Worm (Caenorhabditis elegans) whole organism, L4 larva: ENCODE data around the gene B0250.7.

Experiments used
- D1046.2 ChIP-seq: fragments of 200-800 bp; sonication (Bioruptor generic); IDR thresholded peaks from 2 replicates; pipeline ENCODE4 v1.3.6; 2022; ENCODE audit warnings: missing genetic modification characterization, missing compliant biosample characterization
- F10B5.3 ChIP-seq: sonication (generic microtip); optimal IDR thresholded peaks from 2 replicates; lab custom pipeline; 2016; ENCODE audit warnings: mild to moderate bottlenecking, missing genetic modification characterization, missing compliant biosample characterization
- F26F4.8 ChIP-seq: fragments of 200-800 bp; sonication (Bioruptor generic); conservative IDR thresholded peaks from 2 replicates; pipeline ENCODE4 v1.3.6; 2022; ENCODE audit warnings: missing genetic modification characterization, missing compliant biosample characterization
- F44E2.7 ChIP-seq: fragments of 200-800 bp; sonication (Bioruptor generic); IDR thresholded peaks from 2 replicates; pipeline ENCODE4 v2.1.2; 2022; ENCODE audit warnings: missing genetic modification characterization, missing compliant biosample characterization
- Y48G9A.11 ChIP-seq: fragments of 200-800 bp; sonication (Bioruptor generic); IDR thresholded peaks from 2 replicates; pipeline ENCODE4 v1.3.6; 2022; ENCODE audit warnings: missing genetic modification reagents, missing genetic modification characterization, missing compliant biosample characterization
- aha-1 ChIP-seq: fragments of 150-350 bp; peaks from one replicate; lab custom pipeline; 2014; ENCODE audit warnings: missing biosample characterization, missing genetic modification characterization
- arid-1 ChIP-seq: fragments of 200-800 bp; sonication (Bioruptor generic); conservative IDR thresholded peaks from 2 replicates; pipeline ENCODE4 v1.3.6; 2022; ENCODE audit warnings: missing genetic modification reagents, missing genetic modification characterization, missing compliant biosample characterization
- ceh-28 ChIP-seq: fragments of 150-350 bp; optimal IDR thresholded peaks from 2 replicates; lab custom pipeline; 2014; ENCODE audit warnings: missing biosample characterization, missing genetic modification reagents, missing genetic modification characterization
- ceh-32 ChIP-seq: sonication (generic microtip); optimal IDR thresholded peaks from 2 replicates; lab custom pipeline; 2016; ENCODE audit warnings: mild to moderate bottlenecking, missing genetic modification characterization, missing compliant biosample characterization; ENCODE audit not compliant: poor library complexity
- ceh-82 ChIP-seq: sonication (generic microtip); optimal IDR thresholded peaks from 2 replicates; lab custom pipeline; 2017; ENCODE audit warnings: missing biosample characterization, missing genetic modification characterization
- cey-2 ChIP-seq: sonication (generic microtip); optimal IDR thresholded peaks from 3 replicates; lab custom pipeline; 2017; ENCODE audit warnings: missing genetic modification characterization, mild to moderate bottlenecking, missing compliant biosample characterization, antibody characterized with exemption, borderline replicate concordance; ENCODE audit not compliant: insufficient read depth
- daf-16 ChIP-seq, 3 experiments: sonication (generic microtip); optimal IDR thresholded peaks; 2 replicates each; lab custom pipeline; 2016 to 2017; ENCODE audit warnings: missing genetic modification characterization in 3 of 3, missing genetic modification reagents in 3 of 3, mild to moderate bottlenecking in 2 of 3, missing compliant biosample characterization in 2 of 3, missing biosample characterization in 1 of 3, moderate library complexity in 1 of 3
- daf-8 ChIP-seq: fragments of 200-800 bp; sonication (Bioruptor generic); IDR thresholded peaks from 2 replicates; pipeline ENCODE4 v1.3.6; 2022; ENCODE audit warnings: missing genetic modification characterization, missing compliant biosample characterization
- dmd-6 ChIP-seq: fragments of 200-800 bp; sonication (Bioruptor generic); IDR thresholded peaks from 2 replicates; pipeline ENCODE4 v1.3.6; 2022; ENCODE audit warnings: missing genetic modification reagents, missing genetic modification characterization, missing compliant biosample characterization
- dmd-9 ChIP-seq: fragments of 200-800 bp; sonication (Bioruptor generic); IDR thresholded peaks from 2 replicates; pipeline ENCODE4 v1.3.6; 2022; ENCODE audit warnings: missing genetic modification reagents, missing genetic modification characterization, missing compliant biosample characterization
- dpl-1 ChIP-seq: fragments of 150-350 bp; optimal IDR thresholded peaks from 2 replicates; lab custom pipeline; 2014; ENCODE audit warnings: missing biosample characterization, missing genetic modification reagents, missing genetic modification characterization
- egl-43 ChIP-seq: fragments of 200-800 bp; sonication (Bioruptor generic); IDR thresholded peaks from 2 replicates; pipeline ENCODE4 v1.3.6; 2022; ENCODE audit warnings: missing genetic modification reagents, missing genetic modification characterization, missing compliant biosample characterization
- fkh-10 ChIP-seq: fragments of 150-350 bp; optimal IDR thresholded peaks from 2 replicates; lab custom pipeline; 2014; ENCODE audit warnings: missing biosample characterization, missing genetic modification reagents, missing genetic modification characterization
- hlh-30 ChIP-seq: sonication (generic microtip); optimal IDR thresholded peaks from 2 replicates; lab custom pipeline; 2017; ENCODE audit warnings: antibody characterized with exemption, mild to moderate bottlenecking, missing genetic modification characterization, missing compliant biosample characterization; ENCODE audit not compliant: insufficient read depth
- lim-7 ChIP-seq: fragments of 200-800 bp; sonication (Bioruptor generic); IDR thresholded peaks from 2 replicates; pipeline ENCODE4 v1.3.6; 2022; ENCODE audit warnings: missing genetic modification characterization, missing compliant biosample characterization
- madf-5 ChIP-seq, 2 experiments: fragments of 200-800 bp; sonication (Bioruptor generic); IDR thresholded peaks; 2 replicates each; pipeline ENCODE4 v1.3.6; 2022; ENCODE audit warnings: missing compliant biosample characterization in 2 of 2, missing genetic modification characterization in 2 of 2
- nhr-102 ChIP-seq: sonication (generic microtip); optimal IDR thresholded peaks from 2 replicates; lab custom pipeline; 2016; ENCODE audit warnings: mild to moderate bottlenecking, missing genetic modification characterization, moderate library complexity, missing compliant biosample characterization
- nhr-11 ChIP-seq: fragments of 150-350 bp; optimal IDR thresholded peaks from 2 replicates; lab custom pipeline; 2014; ENCODE audit warnings: missing biosample characterization, missing genetic modification characterization
- nhr-48 ChIP-seq: sonication (generic microtip); optimal IDR thresholded peaks from 2 replicates; lab custom pipeline; 2016; ENCODE audit warnings: mild to moderate bottlenecking, missing genetic modification characterization, missing compliant biosample characterization
- nhr-76 ChIP-seq: fragments of 150-350 bp; optimal IDR thresholded peaks from 2 replicates; lab custom pipeline; 2014; ENCODE audit warnings: missing biosample characterization, missing genetic modification characterization
- pqm-1 ChIP-seq: sonication (generic microtip); optimal IDR thresholded peaks from 2 replicates; lab custom pipeline; 2017; ENCODE audit warnings: missing biosample characterization, missing genetic modification characterization
- rbr-2 ChIP-seq: sonication (generic microtip); optimal IDR thresholded peaks from 2 replicates; lab custom pipeline; 2016; ENCODE audit warnings: missing genotype, missing genetic modification characterization, missing compliant biosample characterization
- saeg-2 ChIP-seq: fragments of 200-800 bp; sonication (Bioruptor generic); IDR thresholded peaks from 2 replicates; pipeline ENCODE4 v1.3.6; 2022; ENCODE audit warnings: missing genetic modification reagents, missing genetic modification characterization, missing compliant biosample characterization
- set-16 ChIP-seq: fragments of 200-800 bp; sonication (Bioruptor generic); IDR thresholded peaks from 2 replicates; pipeline ENCODE4 v1.3.6; 2022; ENCODE audit warnings: missing genetic modification reagents, missing genetic modification characterization, missing compliant biosample characterization
- spr-1 ChIP-seq: sonication (generic microtip); optimal IDR thresholded peaks from 2 replicates; lab custom pipeline; 2016; ENCODE audit warnings: mild to moderate bottlenecking, missing genetic modification characterization, missing compliant biosample characterization
- spr-3 ChIP-seq: fragments of 200-800 bp; sonication (Bioruptor generic); optimal IDR thresholded peaks from 2 replicates; lab custom pipeline; 2018; ENCODE audit warnings: mild to moderate bottlenecking, missing genetic modification characterization, missing compliant biosample characterization
- unc-39 ChIP-seq: sonication (generic microtip); optimal IDR thresholded peaks from 2 replicates; lab custom pipeline; 2017; ENCODE audit warnings: missing biosample characterization, missing genetic modification characterization
- vab-7 ChIP-seq: fragments of 200-800 bp; sonication (Bioruptor generic); IDR thresholded peaks from 2 replicates; pipeline ENCODE4 v1.3.6; 2022; ENCODE audit warnings: missing genetic modification reagents, missing genetic modification characterization, missing compliant biosample characterization
- zag-1 ChIP-seq: fragments of 150-350 bp; optimal IDR thresholded peaks from 2 replicates; lab custom pipeline; 2014; ENCODE audit warnings: missing biosample characterization, missing genetic modification characterization
- zip-2 ChIP-seq: fragments of 150-350 bp; optimal IDR thresholded peaks from 2 replicates; lab custom pipeline; 2014; ENCODE audit warnings: missing biosample characterization, missing genetic modification characterization

Gene B0250.7

DNA sequence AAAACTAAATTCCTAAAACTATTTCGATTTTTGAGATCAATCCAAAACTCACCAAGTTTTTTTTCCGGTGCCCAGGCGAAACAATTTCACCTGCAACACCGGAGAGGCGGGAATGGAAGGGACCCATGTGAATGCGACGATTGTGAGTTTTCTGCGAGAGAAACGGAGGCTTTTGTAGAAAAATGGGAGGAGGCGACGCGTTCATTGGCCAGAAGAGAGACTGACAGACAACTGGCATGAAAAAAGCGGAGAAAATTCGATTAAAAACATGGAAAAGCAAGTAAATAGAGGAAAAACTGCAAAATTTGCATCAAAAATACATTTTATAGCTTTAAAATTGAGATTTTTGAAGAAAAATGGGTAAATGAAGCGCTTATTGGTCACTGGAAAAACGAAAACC, at the start of gene B0250.7:
Gene B0250.7 (minus strand): TSS at position 232 of the 400 bp plus-strand sequence.
- TF ChIP-seq nhr-48 (tag; lab: Kevin White, UChicago) = no peak
- TF ChIP-seq spr-3 (GFP tag; lab: Kevin White, UChicago) = no peak
- no peak for TF ChIP-seq saeg-2 (GFP tag; lab: Robert Waterston, UW)
- no peak for TF ChIP-seq ceh-82
- TF ChIP-seq hlh-30 = no peak
- no peak for TF ChIP-seq lim-7 (GFP tag; lab: Robert Waterston, UW)
- TF ChIP-seq D1046.2 (GFP tag; lab: Robert Waterston, UW) = no peak
- TF ChIP-seq arid-1 (GFP tag; lab: Robert Waterston, UW) = no peak
- TF ChIP-seq spr-1 (tag; lab: Kevin White, UChicago) = no peak
- TF ChIP-seq dpl-1 (GFP tag; lab: Kevin White, UChicago) = no peak
- no peak for TF ChIP-seq cey-2
- no peak for TF ChIP-seq nhr-76 (tag; lab: Kevin White, UChicago)
- no peak for TF ChIP-seq nhr-11 (tag; lab: Kevin White, UChicago)
- TF ChIP-seq unc-39 = no peak
- TF ChIP-seq aha-1 (tag; lab: Kevin White, UChicago) = no peak
- TF ChIP-seq ceh-28 = no peak
- TF ChIP-seq dmd-6 = no peak

ce11 chrV:20522219-20522618, 46.4 kb upstream of the B0250.7 start, which contains the start of the genes Y38H6C.9 and fbxa-150:
Y38H6C.9 (minus strand) TSS chrV:20522270.
fbxa-150 (plus strand) TSS chrV:20522598.
- no peak for TF ChIP-seq madf-5 (GFP tag; IDR thresholded peaks at IDR 0.05; lab: Robert Waterston, UW)
- TF ChIP-seq fkh-10 (GFP tag; lab: Kevin White, UChicago) = peak; percentile 26
- no peak for TF ChIP-seq hlh-30
- no peak for TF ChIP-seq rbr-2
- no peak for TF ChIP-seq daf-8 (GFP tag; lab: Robert Waterston, UW)
- TF ChIP-seq F10B5.3 (tag; lab: Kevin White, UChicago) = no peak
- no peak for TF ChIP-seq dmd-6
- TF ChIP-seq nhr-102 (tag; lab: Kevin White, UChicago) = no peak
- TF ChIP-seq ceh-32 (tag; lab: Kevin White, UChicago) = no peak
- TF ChIP-seq F26F4.8 (GFP tag; lab: Robert Waterston, UW) = no peak
- TF ChIP-seq arid-1 (GFP tag; lab: Robert Waterston, UW) = no peak
- no peak for TF ChIP-seq daf-16 (GFP tag; optimal IDR thresholded peaks at IDR 0.05; lab: Kevin White, UChicago)
- peak; percentile 34 for TF ChIP-seq daf-16 (tag; optimal IDR thresholded peaks at IDR 0.05; lab: Kevin White, UChicago)

ce11 chrV:20518927-20519326, 43.1 kb upstream of the B0250.7 start, which contains the start of gene Y38H6C.25:
Y38H6C.25 (plus strand) TSS chrV:20519227.
- TF ChIP-seq vab-7 (GFP tag; lab: Robert Waterston, UW) (no peak), nhr-11 (tag; lab: Kevin White, UChicago) (no peak), F44E2.7 (GFP tag; lab: Robert Waterston, UW) (0 out of 2 replicates have a peak, but pooled peaks have one; percentile 32)

ce11 chrV:20517005-20517404, 41.1 kb upstream of the B0250.7 start:
- TF ChIP-seq egl-43 (GFP tag; lab: Robert Waterston, UW) (no peak), zag-1 (no peak), F44E2.7 (GFP tag; lab: Robert Waterston, UW) (0 out of 2 replicates have a peak, but pooled peaks have one; percentile 70), aha-1 (tag; lab: Kevin White, UChicago) (peak; percentile 96)

DNA sequence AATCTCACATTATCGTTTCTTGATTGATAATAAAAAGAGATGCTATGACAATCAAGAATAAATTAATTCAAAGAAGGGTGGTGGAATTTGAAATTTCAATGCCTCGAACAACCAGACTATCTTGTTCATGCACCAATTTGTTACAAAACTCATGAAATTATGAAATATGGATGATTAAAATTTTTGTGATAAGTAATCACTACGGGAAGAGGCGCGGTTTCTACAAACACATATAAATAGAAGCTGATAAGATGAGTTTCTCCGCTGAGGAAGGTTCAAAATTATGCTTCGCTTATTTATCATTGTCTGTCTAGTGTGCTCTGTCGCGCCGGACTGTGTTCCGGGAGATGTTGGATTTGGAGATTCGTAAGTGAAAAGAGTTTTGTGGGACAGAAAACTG, 38.6 kb upstream of the B0250.7 start:
- TF ChIP-seq nhr-11 (tag; lab: Kevin White, UChicago) = no peak
- no peak for TF ChIP-seq zip-2 (tag; lab: Kevin White, UChicago)
- TF ChIP-seq arid-1 (GFP tag; lab: Robert Waterston, UW) = no peak
- no peak for TF ChIP-seq set-16 (GFP tag; lab: Robert Waterston, UW)
- TF ChIP-seq dmd-9 = no peak
- TF ChIP-seq pqm-1 (tag; lab: Kevin White, UChicago) = peak; percentile 48
- TF ChIP-seq Y48G9A.11 (GFP tag; lab: Robert Waterston, UW) = no peak
- TF ChIP-seq, all 104 proteins: peak for 1
